Fruit fly (Drosophila melanogaster) whole organism, embryonic: ENCODE measurements around the gene VhaM9.7-b.
A peak's percentile ranks its signal among the peaks of the same experiment; 100 is the strongest.

Experiments
- Abd-B ChIP-seq: fragments of 200-800 bp; sonication (Bioruptor generic); optimal IDR thresholded peaks from 2 replicates; lab custom pipeline; 2018; ENCODE audit warnings: missing biosample characterization, mild to moderate bottlenecking, missing genetic modification characterization, moderate library complexity
- Aef1 ChIP-seq: fragments of 200-800 bp; sonication (Bioruptor generic); IDR thresholded peaks from 3 replicates; pipeline ENCODE4 v1.3.6; 2022; ENCODE audit warnings: missing biosample characterization, missing genetic modification characterization
- Atf-2 ChIP-seq: fragments of 200-800 bp; sonication (Bioruptor generic); optimal IDR thresholded peaks from 2 replicates; lab custom pipeline; 2016; ENCODE audit warnings: missing biosample characterization, missing genetic modification characterization
- CG10565 ChIP-seq: fragments of 200-800 bp; sonication (Bioruptor generic); optimal IDR thresholded peaks from 3 replicates; lab custom pipeline; 2016; ENCODE audit warnings: missing biosample characterization, mild to moderate bottlenecking, missing genetic modification characterization
- CG10959 ChIP-seq: fragments of 200-800 bp; sonication (Bioruptor generic); IDR thresholded peaks from 2 replicates; pipeline ENCODE4 v1.3.6; 2022; ENCODE audit warnings: missing biosample characterization, missing genetic modification characterization
- CG11093 ChIP-seq: fragments of 200-800 bp; sonication (Bioruptor generic); IDR thresholded peaks from 3 replicates; pipeline ENCODE4 v1.3.6; 2022; ENCODE audit warnings: missing biosample characterization, missing genetic modification characterization
- CG13894 ChIP-seq: fragments of 200-800 bp; sonication (Bioruptor generic); optimal IDR thresholded peaks from 3 replicates; lab custom pipeline; 2018; ENCODE audit warnings: missing biosample characterization, mild to moderate bottlenecking, missing genetic modification characterization, moderate library complexity
- CG1602 ChIP-seq: fragments of 200-800 bp; sonication (Bioruptor generic); optimal IDR thresholded peaks from 3 replicates; lab custom pipeline; 2016; ENCODE audit warnings: missing biosample characterization, missing genetic modification characterization
- CG17612 ChIP-seq: fragments of 200-800 bp; sonication (Bioruptor generic); IDR thresholded peaks from 2 replicates; pipeline ENCODE4 v1.3.6; 2022; ENCODE audit warnings: missing biosample characterization, missing genetic modification characterization
- CG17829 ChIP-seq: fragments of 200-800 bp; optimal IDR thresholded peaks from 2 replicates; lab custom pipeline; 2019; ENCODE audit warnings: missing biosample characterization, mild to moderate bottlenecking, missing genetic modification characterization, moderate library complexity
- CG17912 ChIP-seq: fragments of 200-800 bp; sonication (Bioruptor generic); optimal IDR thresholded peaks from 2 replicates; lab custom pipeline; 2018; ENCODE audit warnings: missing biosample characterization, mild to moderate bottlenecking, missing genetic modification characterization
- CG18619 ChIP-seq: fragments of 200-800 bp; sonication (Bioruptor generic); optimal IDR thresholded peaks from 3 replicates; lab custom pipeline; 2017; ENCODE audit warnings: missing biosample characterization, mild to moderate bottlenecking, missing genetic modification characterization
- CG2120 ChIP-seq: fragments of 200-800 bp; sonication (Bioruptor generic); optimal IDR thresholded peaks from 3 replicates; lab custom pipeline; 2016; ENCODE audit warnings: missing biosample characterization, missing genetic modification characterization
- CG2712 ChIP-seq: fragments of 200-800 bp; optimal IDR thresholded peaks from 3 replicates; lab custom pipeline; 2019; ENCODE audit warnings: missing biosample characterization, mild to moderate bottlenecking, missing genetic modification characterization, moderate library complexity
- CG30403 ChIP-seq: fragments of 200-800 bp; sonication (Bioruptor generic); optimal IDR thresholded peaks from 3 replicates; lab custom pipeline; 2016; ENCODE audit warnings: missing biosample characterization, missing genetic modification characterization
- CG43689 ChIP-seq: fragments of 200-800 bp; sonication (Bioruptor generic); IDR thresholded peaks from 2 replicates; pipeline ENCODE4 v1.3.6; 2022; ENCODE audit warnings: missing biosample characterization, missing genetic modification characterization
- CG8359 ChIP-seq: fragments of 200-800 bp; sonication (Bioruptor generic); optimal IDR thresholded peaks from 2 replicates; lab custom pipeline; 2017; ENCODE audit warnings: missing biosample characterization, mild to moderate bottlenecking, missing genetic modification characterization, borderline replicate concordance
- CrebB ChIP-seq: fragments of 200-800 bp; sonication (Bioruptor generic); optimal IDR thresholded peaks from 3 replicates; lab custom pipeline; 2018; ENCODE audit warnings: missing biosample characterization, mild to moderate bottlenecking, missing genetic modification characterization
- ERR ChIP-seq: fragments of 200-800 bp; sonication (Bioruptor generic); optimal IDR thresholded peaks from 2 replicates; lab custom pipeline; 2016; ENCODE audit warnings: missing biosample characterization, missing genetic modification characterization
- Fer1 ChIP-seq: fragments of 200-800 bp; sonication (Bioruptor generic); optimal IDR thresholded peaks from 2 replicates; lab custom pipeline; 2017; ENCODE audit warnings: missing biosample characterization, mild to moderate bottlenecking, missing genetic modification characterization
- Gug ChIP-seq: fragments of 200-800 bp; sonication (Bioruptor generic); IDR thresholded peaks from 4 replicates; pipeline ENCODE4 v1.3.6; 2022; ENCODE audit warnings: missing biosample characterization, missing genetic modification characterization
- HHEX ChIP-seq: fragments of 200-800 bp; sonication (Bioruptor generic); optimal IDR thresholded peaks from 3 replicates; lab custom pipeline; 2017; ENCODE audit warnings: missing biosample characterization, mild to moderate bottlenecking, missing genetic modification characterization, missing genetic modification reagents
- Hr39 ChIP-seq: fragments of >200 bp; optimal IDR thresholded peaks from 2 replicates; lab custom pipeline; 2017
- MTF-1 ChIP-seq: fragments of 200-800 bp; sonication (Bioruptor generic); optimal IDR thresholded peaks from 2 replicates; lab custom pipeline; 2018; ENCODE audit warnings: missing biosample characterization, mild to moderate bottlenecking, missing genetic modification characterization, borderline replicate concordance
- Max ChIP-seq: fragments of 200-800 bp; sonication (Bioruptor generic); optimal IDR thresholded peaks from 2 replicates; lab custom pipeline; 2016; ENCODE audit warnings: missing biosample characterization, mild to moderate bottlenecking, missing genetic modification characterization
- TFAM ChIP-seq: fragments of 200-800 bp; sonication (Bioruptor generic); optimal IDR thresholded peaks from 2 replicates; lab custom pipeline; 2017; ENCODE audit warnings: missing biosample characterization, missing genetic modification characterization, inconsistent platforms
- Xrp1 ChIP-seq: fragments of 200-800 bp; sonication (Bioruptor generic); IDR thresholded peaks from 2 replicates; pipeline ENCODE4 v1.3.6; 2022; ENCODE audit warnings: missing biosample characterization, missing genetic modification characterization
- aop ChIP-seq: fragments of 200-800 bp; sonication (Bioruptor generic); IDR thresholded peaks from 2 replicates; pipeline ENCODE4 v1.3.6; 2022; ENCODE audit warnings: missing biosample characterization, missing genetic modification characterization
- ara ChIP-seq: fragments of 200-800 bp; sonication (Bioruptor generic); IDR thresholded peaks from 2 replicates; pipeline ENCODE4 v1.3.6; 2022; ENCODE audit warnings: missing biosample characterization, missing genetic modification characterization
- bsh ChIP-seq, 2 experiments: fragments of 200-800 bp; sonication (Bioruptor generic); optimal IDR thresholded peaks; 2 replicates each; lab custom pipeline; 2017 to 2018; ENCODE audit warnings: mild to moderate bottlenecking in 2 of 2, missing biosample characterization in 2 of 2, missing genetic modification characterization in 2 of 2, moderate library complexity in 1 of 2
- cad ChIP-seq: fragments of >200 bp; optimal IDR thresholded peaks from 2 replicates; lab custom pipeline; 2017; ENCODE audit warnings: missing biosample characterization, missing genetic modification characterization
- ci ChIP-seq: fragments of 200-800 bp; sonication (Bioruptor generic); IDR thresholded peaks from 3 replicates; pipeline ENCODE4 v1.3.6; 2022; ENCODE audit warnings: missing biosample characterization, missing genetic modification characterization
- dan ChIP-seq: fragments of 200-800 bp; sonication (Bioruptor generic); IDR thresholded peaks from 2 replicates; pipeline ENCODE4 v1.3.6; 2022; ENCODE audit warnings: missing biosample characterization, missing genetic modification characterization
- dmrt99B ChIP-seq: fragments of 200-800 bp; sonication (Bioruptor generic); optimal IDR thresholded peaks from 2 replicates; lab custom pipeline; 2018; ENCODE audit warnings: missing biosample characterization, mild to moderate bottlenecking, missing genetic modification characterization, moderate library complexity
- dpn ChIP-seq, 2 experiments: fragments of 200-800 bp; sonication (Bioruptor generic); optimal IDR thresholded peaks; 3 replicates each; lab custom pipeline; 2016; ENCODE audit warnings: missing biosample characterization in 2 of 2, missing genetic modification characterization in 2 of 2
- fd96Cb ChIP-seq: fragments of 200-800 bp; sonication (Bioruptor generic); optimal IDR thresholded peaks from 2 replicates; lab custom pipeline; 2018; ENCODE audit warnings: missing biosample characterization, mild to moderate bottlenecking, missing genetic modification characterization, moderate library complexity
- ind ChIP-seq: fragments of 200-800 bp; sonication (Bioruptor generic); optimal IDR thresholded peaks from 3 replicates; lab custom pipeline; 2016; ENCODE audit warnings: missing biosample characterization, missing genetic modification characterization
- insv ChIP-seq, 2 experiments: fragments of 200-800 bp; sonication (Bioruptor generic); optimal IDR thresholded peaks; 3 replicates each; lab custom pipeline; 2016 to 2018; ENCODE audit warnings: missing biosample characterization in 2 of 2, missing genetic modification characterization in 2 of 2
- jing ChIP-seq: fragments of 200-800 bp; sonication (Bioruptor generic); optimal IDR thresholded peaks from 2 replicates; lab custom pipeline; 2018; ENCODE audit warnings: missing biosample characterization, mild to moderate bottlenecking, missing genetic modification characterization
- kah ChIP-seq: fragments of 200-800 bp; sonication (Bioruptor generic); optimal IDR thresholded peaks from 2 replicates; lab custom pipeline; 2018; ENCODE audit warnings: missing biosample characterization, mild to moderate bottlenecking, missing genetic modification characterization
- mld ChIP-seq: fragments of 200-800 bp; sonication (Bioruptor generic); IDR thresholded peaks from 3 replicates; pipeline ENCODE4 v1.3.6; 2022; ENCODE audit warnings: missing biosample characterization, missing genetic modification characterization; ENCODE audit not compliant: partially characterized antibody
- nau ChIP-seq: fragments of 200-800 bp; sonication (Bioruptor generic); optimal IDR thresholded peaks from 3 replicates; lab custom pipeline; 2017; ENCODE audit warnings: missing biosample characterization, mild to moderate bottlenecking, missing genetic modification characterization, missing genetic modification reagents
- org-1 ChIP-seq: fragments of 200-800 bp; sonication (Bioruptor generic); optimal IDR thresholded peaks from 2 replicates; lab custom pipeline; 2017; ENCODE audit warnings: missing biosample characterization, missing genetic modification characterization
- schlank ChIP-seq: fragments of 200-800 bp; sonication (Bioruptor generic); optimal IDR thresholded peaks from 2 replicates; lab custom pipeline; 2018; ENCODE audit warnings: missing biosample characterization, mild to moderate bottlenecking, missing genetic modification characterization
- slou ChIP-seq: fragments of 200-800 bp; sonication (Bioruptor generic); optimal IDR thresholded peaks from 3 replicates; lab custom pipeline; 2016; ENCODE audit warnings: missing biosample characterization, missing genetic modification characterization
- so ChIP-seq: fragments of 200-800 bp; sonication (Bioruptor generic); IDR thresholded peaks from 3 replicates; pipeline ENCODE4 v1.3.6; 2022; ENCODE audit warnings: missing biosample characterization, missing genetic modification characterization
- sqz ChIP-seq: fragments of 200-800 bp; sonication (Bioruptor generic); optimal IDR thresholded peaks from 3 replicates; lab custom pipeline; 2018; ENCODE audit warnings: missing biosample characterization, mild to moderate bottlenecking, missing genetic modification characterization
- ssp ChIP-seq: fragments of 200-800 bp; sonication (Bioruptor generic); IDR thresholded peaks from 2 replicates; pipeline ENCODE4 v1.3.6; 2022; ENCODE audit warnings: missing biosample characterization, missing genetic modification characterization
- tap ChIP-seq: fragments of 200-800 bp; optimal IDR thresholded peaks from 3 replicates; lab custom pipeline; 2019; ENCODE audit warnings: missing biosample characterization, mild to moderate bottlenecking, missing genetic modification characterization, moderate library complexity
- vfl ChIP-seq: fragments of 200-800 bp; sonication (Bioruptor generic); optimal IDR thresholded peaks from 2 replicates; lab custom pipeline; 2016; ENCODE audit warnings: missing biosample characterization, missing genetic modification characterization
- yki ChIP-seq: fragments of >200 bp; optimal IDR thresholded peaks from 3 replicates; lab custom pipeline; 2018

The VhaM9.7-b gene

dm6 chr3L:21507354-21507928 is 32.2 kb upstream of the VhaM9.7-b start, which contains the start of the genes Glg1 and M6 (continued):
- no peak for TF ChIP-seq CG17912
- TF ChIP-seq HHEX = peak; percentile 47
- no peak for TF ChIP-seq jing (GFP tag; lab: Kevin White, UChicago)
- TF ChIP-seq ERR = peak; percentile 34
- TF ChIP-seq CG2120 (GFP tag; lab: Kevin White, UChicago) = peak; percentile 89
- TF ChIP-seq slou (GFP tag; lab: Kevin White, UChicago) = peak; percentile 27
- TF ChIP-seq nau (GFP tag; lab: Kevin White, UChicago) = no peak
- no peak for TF ChIP-seq CG17612 (GFP tag; lab: Robert Waterston, UW)
- TF ChIP-seq CG2712 = peak; percentile 82
- peak; percentile 10 for TF ChIP-seq fd96Cb
- no peak for TF ChIP-seq sqz (GFP tag; lab: Kevin White, UChicago)
- peak; percentile 74 for TF ChIP-seq Xrp1
- no peak for TF ChIP-seq TFAM (GFP tag; lab: Kevin White, UChicago)
- TF ChIP-seq CG13894 (tag; lab: Kevin White, UChicago) = no peak
- no peak for TF ChIP-seq Atf-2 (GFP tag; lab: Kevin White, UChicago)
- TF ChIP-seq cad = no peak
- TF ChIP-seq dmrt99B (tag; lab: Kevin White, UChicago) = peak; percentile 55
- TF ChIP-seq bsh (GFP tag; optimal IDR thresholded peaks at IDR 0.05; lab: Kevin White, UChicago) = peak in 1 of 2 experiments; percentile 49
- peak; percentile 74 for TF ChIP-seq CG17829
- TF ChIP-seq insv (GFP tag; optimal IDR thresholded peaks at IDR 0.05; lab: Kevin White, UChicago) = peak in 1 of 2 experiments; percentile 32
- no peak for TF ChIP-seq CG10565
- no peak for TF ChIP-seq Hr39 (lab: Kevin White, UChicago)
- TF ChIP-seq yki (lab: Kevin White, UChicago) = no peak
- no peak for TF ChIP-seq CG11093 (GFP tag; lab: Robert Waterston, UW)
- TF ChIP-seq aop (GFP tag; lab: Robert Waterston, UW) = 0 out of 2 replicates have a peak, but pooled peaks have one; percentile 17
- TF ChIP-seq CG30403 (GFP tag; lab: Kevin White, UChicago) = peak; percentile 82
- TF ChIP-seq Max (GFP tag; lab: Kevin White, UChicago) = peak; percentile 65
- no peak for TF ChIP-seq CG43689 (GFP tag; lab: Robert Waterston, UW)
- TF ChIP-seq dan (GFP tag; lab: Robert Waterston, UW) = no peak
- TF ChIP-seq Aef1 = peak; percentile 19; the same call in 1 of the 3 replicates
- TF ChIP-seq so (GFP tag; lab: Robert Waterston, UW) = no peak
- peak; percentile 44; the same call in 1 of the 2 replicates for TF ChIP-seq ssp
- peak; percentile 31 for TF ChIP-seq org-1
- TF ChIP-seq Fer1 = peak; percentile 73
- TF ChIP-seq vfl (GFP tag; lab: Kevin White, UChicago) = peak; percentile 57
- peak; percentile 92 for TF ChIP-seq mld
- TF ChIP-seq ind (GFP tag; lab: Kevin White, UChicago) = peak; percentile 70
- peak; percentile 66; the same call in 3 of the 4 replicates for TF ChIP-seq Gug
- TF ChIP-seq kah = no peak
- TF ChIP-seq MTF-1 = no peak
- no peak for TF ChIP-seq CG8359
- peak; percentile 18 for TF ChIP-seq tap (tag; lab: Kevin White, UChicago)
- TF ChIP-seq CG18619 (GFP tag; lab: Kevin White, UChicago) = peak; percentile 53
- peak; percentile 65 to 74 for TF ChIP-seq dpn (GFP tag; optimal IDR thresholded peaks at IDR 0.05; lab: Kevin White, UChicago)
- peak; percentile 43; the same call in 1 of the 3 replicates for TF ChIP-seq ci
- peak; percentile 68 for TF ChIP-seq CG1602 (GFP tag; lab: Kevin White, UChicago)
- TF ChIP-seq schlank (tag; lab: Kevin White, UChicago) = no peak
- no peak for TF ChIP-seq CG10959 (GFP tag; lab: Robert Waterston, UW)
- no peak for TF ChIP-seq CrebB (tag; lab: Kevin White, UChicago)
- 0 out of 2 replicates have a peak, but pooled peaks have one; percentile 32 for TF ChIP-seq ara (GFP tag; lab: Robert Waterston, UW)
- peak; percentile 77 for TF ChIP-seq Abd-B
